Worm (Caenorhabditis elegans): ENCODE data around the gene Y49F6B.2.

The Y49F6B.2 gene

DNA sequence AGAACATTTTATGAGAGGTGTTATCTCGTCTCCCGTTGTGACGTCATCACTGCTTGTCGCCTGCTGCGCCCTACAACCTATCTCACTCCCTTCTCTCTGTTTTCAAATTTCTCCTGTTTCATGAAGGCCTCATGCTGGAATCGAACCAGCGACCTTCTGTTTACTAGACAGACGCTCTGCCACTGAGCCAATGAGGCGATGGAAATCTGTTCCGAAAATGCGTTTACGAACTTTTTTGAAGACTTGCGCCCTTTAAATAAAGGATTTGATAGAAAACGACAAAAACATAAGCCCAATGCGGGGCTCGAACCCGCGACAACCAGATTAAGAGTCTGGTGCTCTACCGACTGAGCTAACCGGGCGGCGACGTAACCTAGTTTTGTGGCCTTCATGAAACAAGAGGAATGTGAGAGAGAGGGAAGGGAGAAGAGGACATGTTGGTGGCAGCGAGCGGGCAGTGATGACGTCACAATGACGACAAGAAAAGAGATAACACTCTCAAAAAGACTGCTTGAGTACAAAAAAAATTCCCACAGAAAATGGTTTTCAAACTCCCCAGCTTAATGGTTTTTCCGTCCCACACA is 16.3 kb downstream of the Y49F6B.2 start, which contains the start of gene clec-126 (continued):
- TF ChIP-seq nhr-47 (tag; optimal IDR thresholded peaks at IDR 0.05) (peak; percentile 83), tlp-1 (tag; optimal IDR thresholded peaks at IDR 0.05) (no peak), lin-13 (GFP tag; optimal IDR thresholded peaks at IDR 0.05) (peak; percentile 79), sup-37 (GFP tag; optimal IDR thresholded peaks at IDR 0.05) (no peak), lin-39 (tag; optimal IDR thresholded peaks at IDR 0.05) (no peak), pax-3 (tag; optimal IDR thresholded peaks at IDR 0.05) (no peak), zag-1 (tag; optimal IDR thresholded peaks at IDR 0.05) (no peak), hlh-4 (tag; optimal IDR thresholded peaks at IDR 0.05) (no peak), tbx-2 (tag; optimal IDR thresholded peaks at IDR 0.05) (peak; percentile 65), rnt-1 (tag; optimal IDR thresholded peaks at IDR 0.05) (peak; percentile 66), dsc-1 (tag; optimal IDR thresholded peaks at IDR 0.05) (peak; percentile 62), zip-4 (GFP tag; optimal IDR thresholded peaks at IDR 0.05) (no peak), skn-1 (tag; optimal IDR thresholded peaks at IDR 0.05) (peak; percentile 47), jun-1 (tag; optimal IDR thresholded peaks at IDR 0.05) (no peak), C34B4.2 (tag; optimal IDR thresholded peaks at IDR 0.05) (no peak), isw-1 (GFP tag; IDR thresholded peaks at IDR 0.05) (no peak), fkh-8 (tag; optimal IDR thresholded peaks at IDR 0.05) (peak; percentile 44), nhr-19 (GFP tag; conservative IDR thresholded peaks at IDR 0.05) (peak; percentile 65), xbp-1 (tag; optimal IDR thresholded peaks at IDR 0.05) (peak; percentile 74), blmp-1 (tag; optimal IDR thresholded peaks at IDR 0.05) (peak; percentile 40), snpc-4 (tag; optimal IDR thresholded peaks at IDR 0.05) (no peak), nhr-77 (tag; optimal IDR thresholded peaks at IDR 0.05) (peak; percentile 69), mef-2 (tag; optimal IDR thresholded peaks at IDR 0.05) (peak; percentile 15), Y116A8C.19 (tag; optimal IDR thresholded peaks at IDR 0.05; ENCODE audit: borderline replicate concordance) (no peak), nhr-84 (tag; optimal IDR thresholded peaks at IDR 0.05) (no peak), ztf-4 (tag; optimal IDR thresholded peaks at IDR 0.05) (peak; percentile 64), ets-5 (GFP tag; IDR thresholded peaks at IDR 0.05) (no peak), mab-9 (GFP tag; IDR thresholded peaks at IDR 0.05) (no peak), hlh-17 (GFP tag; optimal IDR thresholded peaks at IDR 0.05; ENCODE audit: borderline replicate concordance) (no peak), lsy-2 (tag; optimal IDR thresholded peaks at IDR 0.05) (peak; percentile 68 to 81), nhr-237 (tag; optimal IDR thresholded peaks at IDR 0.05) (no peak), egl-13 (tag; optimal IDR thresholded peaks at IDR 0.05) (peak; percentile 45), pag-3 (tag; optimal IDR thresholded peaks at IDR 0.05; ENCODE audit: borderline replicate concordance, insufficient read depth) (no peak), F16B12.6 (tag; optimal IDR thresholded peaks at IDR 0.05) (peak; percentile 28), unc-130 (tag; optimal IDR thresholded peaks at IDR 0.05) (no peak), unc-30 (tag; optimal IDR thresholded peaks at IDR 0.05) (no peak), ama-1 (optimal IDR thresholded peaks at IDR 0.05) (no peak), irx-1 (tag; optimal IDR thresholded peaks at IDR 0.05) (peak; percentile 43)

DNA sequence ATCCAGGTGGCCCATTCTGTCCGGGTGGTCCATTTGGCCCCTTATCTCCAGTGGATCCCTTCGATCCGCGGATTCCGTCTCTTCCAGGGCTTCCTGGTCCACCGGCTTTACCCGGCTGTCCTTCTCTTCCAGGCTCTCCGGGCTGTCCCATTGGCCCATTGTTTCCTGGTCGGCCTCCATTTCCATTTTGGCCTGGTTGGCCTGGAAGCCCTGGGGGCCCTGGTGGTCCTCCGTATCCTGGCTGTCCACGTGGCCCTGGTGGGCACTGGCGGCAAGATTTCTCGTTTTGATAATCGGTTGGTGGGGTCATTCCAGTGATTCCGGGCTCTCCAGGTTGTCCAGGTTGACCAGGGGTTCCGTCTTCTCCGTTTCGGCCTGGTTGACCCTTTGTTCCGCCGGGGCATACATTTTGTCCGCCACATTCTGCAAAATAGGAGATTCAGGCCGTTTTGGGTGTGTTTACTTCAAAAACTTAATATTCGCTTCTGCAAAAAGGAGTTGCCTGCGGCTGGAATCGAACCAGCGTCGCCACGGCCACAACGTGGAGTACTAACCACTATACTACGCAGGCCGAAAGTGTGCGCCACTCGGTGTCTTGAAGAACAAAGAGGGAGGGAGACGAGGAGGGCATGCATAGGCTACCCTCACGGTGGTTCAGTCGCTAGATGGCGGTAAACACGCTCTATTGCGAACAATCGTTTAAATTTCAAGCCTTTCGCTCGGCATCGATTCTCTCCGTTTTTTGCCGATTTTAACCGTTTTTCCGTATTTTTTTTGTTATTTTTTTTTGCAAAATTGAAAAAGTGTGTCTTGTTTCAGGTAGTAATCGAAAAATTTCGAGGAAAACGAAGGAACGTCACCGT is 18.5 kb downstream of the Y49F6B.2 start, which contains the start of gene W09G10.9:
W09G10.9 (plus strand) TSS at position 813 of the 863 bp plus-strand sequence.
- TF ChIP-seq fkh-10 (GFP tag; optimal IDR thresholded peaks at IDR 0.05): peak; percentile 14
- TF ChIP-seq nhr-90 (tag; optimal IDR thresholded peaks at IDR 0.05; ENCODE audit: poor library complexity): peak; percentile 60
- peak; percentile 78 for TF ChIP-seq nhr-20 (tag; optimal IDR thresholded peaks at IDR 0.05)
- peak; percentile 88 for TF ChIP-seq nhr-19 (GFP tag; conservative IDR thresholded peaks at IDR 0.05)
- peak in 1 of 2 experiments; percentile 61 for TF ChIP-seq mdl-1 (tag; optimal IDR thresholded peaks at IDR 0.05)
- TF ChIP-seq zip-4 (GFP tag; optimal IDR thresholded peaks at IDR 0.05): peak; percentile 27
- peak; percentile 83 for TF ChIP-seq snu-23 (GFP tag; optimal IDR thresholded peaks at IDR 0.05)
- TF ChIP-seq nhr-84 (tag; optimal IDR thresholded peaks at IDR 0.05): no peak
- peak; percentile 34; the same call in 1 of the 2 replicates for TF ChIP-seq grh-1 (GFP tag; IDR thresholded peaks at IDR 0.05)
- TF ChIP-seq ceh-82 (tag; optimal IDR thresholded peaks at IDR 0.05): peak; percentile 46 to 63 (median 62)
- peak; percentile 79 for TF ChIP-seq rnt-1 (tag; optimal IDR thresholded peaks at IDR 0.05)
- TF ChIP-seq dpl-1 (GFP tag; optimal IDR thresholded peaks at IDR 0.05): peak; percentile 8 to 47 (median 43)
- peak; percentile 27 for TF ChIP-seq snpc-4 (tag; optimal IDR thresholded peaks at IDR 0.05)
- TF ChIP-seq nhr-47 (tag; optimal IDR thresholded peaks at IDR 0.05): peak; percentile 84
- peak; percentile 78 for TF ChIP-seq fkh-8 (tag; optimal IDR thresholded peaks at IDR 0.05)
- peak; percentile 22 to 69 for TF ChIP-seq lin-35 (GFP tag; optimal IDR thresholded peaks at IDR 0.05)
- peak; percentile 76 for TF ChIP-seq isw-1 (GFP tag; IDR thresholded peaks at IDR 0.05)
- no peak for TF ChIP-seq nhr-28 (tag; optimal IDR thresholded peaks at IDR 0.05)
- TF ChIP-seq irx-1 (tag; optimal IDR thresholded peaks at IDR 0.05): peak; percentile 40
- TF ChIP-seq elt-2 (tag; optimal IDR thresholded peaks at IDR 0.05): peak; percentile 23

Data from whole organism, L1 larva.